Fruit fly (Drosophila melanogaster): Measurements from ENCODE around the gene Osi6.

dm6 chr3R:6231391-6231790 is 3.1 kb upstream of the Osi6 start:
- TF ChIP-seq pad (GFP tag; optimal IDR thresholded peaks at IDR 0.05) (no peak), CG5204 (GFP tag; optimal IDR thresholded peaks at IDR 0.05) (no peak)

All from whole organism, adult.